Fruit fly (Drosophila melanogaster) whole organism, embryonic: Measurements from ENCODE around the gene CG14367.
A peak's percentile ranks its signal among the peaks of the same experiment; 100 is the strongest.

Source experiments
- Antp ChIP-seq: fragments of 200-800 bp; sonication (Bioruptor generic); optimal IDR thresholded peaks from 3 replicates; lab custom pipeline; 2016; ENCODE audit warnings: missing biosample characterization, missing genetic modification characterization
- Atf-2 ChIP-seq: fragments of 200-800 bp; sonication (Bioruptor generic); optimal IDR thresholded peaks from 2 replicates; lab custom pipeline; 2016; ENCODE audit warnings: missing biosample characterization, missing genetic modification characterization
- CG10321 ChIP-seq: fragments of 200-800 bp; sonication (Bioruptor generic); IDR thresholded peaks from 2 replicates; pipeline ENCODE4 v1.3.6; 2022; ENCODE audit warnings: missing biosample characterization, missing genetic modification characterization
- CG10543 ChIP-seq: fragments of 200-800 bp; sonication (Bioruptor generic); optimal IDR thresholded peaks from 3 replicates; lab custom pipeline; 2017; ENCODE audit warnings: missing biosample characterization, mild to moderate bottlenecking, missing genetic modification characterization, moderate library complexity
- CG14710 ChIP-seq: fragments of 200-800 bp; sonication (Bioruptor generic); optimal IDR thresholded peaks from 3 replicates; lab custom pipeline; 2019; ENCODE audit warnings: missing biosample characterization, mild to moderate bottlenecking, missing genetic modification characterization, moderate library complexity
- CG15269 ChIP-seq: fragments of 200-800 bp; sonication (Bioruptor generic); optimal IDR thresholded peaks from 2 replicates; lab custom pipeline; 2018; ENCODE audit warnings: missing biosample characterization, mild to moderate bottlenecking, missing genetic modification characterization, moderate library complexity
- CG17802 ChIP-seq: fragments of 200-800 bp; sonication (Bioruptor generic); optimal IDR thresholded peaks from 2 replicates; lab custom pipeline; 2018; ENCODE audit warnings: missing biosample characterization, mild to moderate bottlenecking, missing genetic modification characterization, moderate library complexity
- CG18476 ChIP-seq: fragments of 200-800 bp; sonication (Bioruptor generic); optimal IDR thresholded peaks from 2 replicates; lab custom pipeline; 2016; ENCODE audit warnings: missing biosample characterization, mild to moderate bottlenecking, missing genetic modification characterization
- CG2875 ChIP-seq: fragments of 200-800 bp; sonication (Bioruptor generic); optimal IDR thresholded peaks from 2 replicates; lab custom pipeline; 2017; ENCODE audit warnings: missing biosample characterization, mild to moderate bottlenecking, missing genetic modification characterization, missing genetic modification reagents
- CG32772 ChIP-seq: fragments of 200-800 bp; sonication (Bioruptor generic); IDR thresholded peaks from 2 replicates; pipeline ENCODE4 v1.3.6; 2022; ENCODE audit warnings: missing biosample characterization, missing genetic modification characterization
- CG33213 ChIP-seq: fragments of 200-800 bp; sonication (Bioruptor generic); optimal IDR thresholded peaks from 3 replicates; lab custom pipeline; 2016; ENCODE audit warnings: missing biosample characterization, missing genetic modification characterization
- CG33557 ChIP-seq: fragments of 200-800 bp; sonication (Bioruptor generic); optimal IDR thresholded peaks from 2 replicates; lab custom pipeline; 2019; ENCODE audit warnings: missing biosample characterization, mild to moderate bottlenecking, missing genetic modification characterization, moderate library complexity
- CG6813 ChIP-seq: fragments of 200-800 bp; sonication (Bioruptor generic); optimal IDR thresholded peaks from 2 replicates; lab custom pipeline; 2017; ENCODE audit warnings: missing biosample characterization, missing genetic modification characterization, mild to moderate bottlenecking, moderate library complexity, missing genetic modification reagents
- CG6854 ChIP-seq: fragments of 200-800 bp; sonication (Bioruptor generic); optimal IDR thresholded peaks from 3 replicates; lab custom pipeline; 2017; ENCODE audit warnings: missing biosample characterization, mild to moderate bottlenecking, missing genetic modification characterization
- CG7556 ChIP-seq: fragments of 200-800 bp; sonication (Bioruptor generic); optimal IDR thresholded peaks from 2 replicates; lab custom pipeline; 2017; ENCODE audit warnings: missing biosample characterization, mild to moderate bottlenecking, missing genetic modification characterization
- CG8765 ChIP-seq: fragments of 200-800 bp; sonication (Bioruptor generic); IDR thresholded peaks from 2 replicates; pipeline ENCODE4 v1.3.6; 2022; ENCODE audit warnings: missing biosample characterization, missing genetic modification characterization
- CoRest ChIP-seq: fragments of 200-800 bp; sonication (Bioruptor generic); optimal IDR thresholded peaks from 3 replicates; lab custom pipeline; 2018; ENCODE audit warnings: missing biosample characterization, mild to moderate bottlenecking, missing genetic modification characterization, moderate library complexity
- E2f2 ChIP-seq: fragments of 200-800 bp; sonication (Bioruptor generic); IDR thresholded peaks from 2 replicates; pipeline ENCODE4 v1.3.6; 2022; ENCODE audit warnings: missing biosample characterization, missing genetic modification characterization
- Gsc ChIP-seq: fragments of 200-800 bp; sonication (Bioruptor generic); IDR thresholded peaks from 2 replicates; pipeline ENCODE4 v1.3.6; 2022; ENCODE audit warnings: missing biosample characterization, missing genetic modification characterization
- HLH3B ChIP-seq: fragments of 200-800 bp; sonication (Bioruptor generic); IDR thresholded peaks from 2 replicates; pipeline ENCODE4 v1.3.6; 2022; ENCODE audit warnings: missing biosample characterization, missing genetic modification characterization
- Hsf ChIP-seq: fragments of 200-800 bp; sonication (Bioruptor generic); optimal IDR thresholded peaks from 3 replicates; lab custom pipeline; 2016; ENCODE audit warnings: missing biosample characterization, missing genetic modification characterization
- Lpt ChIP-seq: fragments of >200 bp; optimal IDR thresholded peaks from 2 replicates; lab custom pipeline; 2018; ENCODE audit warnings: missing biosample characterization, missing genetic modification characterization
- Myb ChIP-seq: fragments of 200-800 bp; sonication (Bioruptor generic); optimal IDR thresholded peaks from 2 replicates; lab custom pipeline; 2016; ENCODE audit warnings: missing biosample characterization, missing genetic modification characterization
- Oaz ChIP-seq: fragments of 200-800 bp; sonication (Bioruptor generic); IDR thresholded peaks from 2 replicates; pipeline ENCODE4 v1.3.6; 2022; ENCODE audit warnings: missing biosample characterization, missing genetic modification characterization
- Optix ChIP-seq: fragments of 200-800 bp; sonication (Bioruptor generic); IDR thresholded peaks from 3 replicates; pipeline ENCODE4 v1.3.6; 2022; ENCODE audit warnings: missing biosample characterization, missing genetic modification characterization
- Rfx ChIP-seq: fragments of 200-800 bp; sonication (Bioruptor generic); IDR thresholded peaks from 2 replicates; pipeline ENCODE4 v1.3.6; 2022; ENCODE audit warnings: missing biosample characterization, missing genetic modification characterization
- Scr ChIP-seq: fragments of 200-800 bp; sonication (Bioruptor generic); IDR thresholded peaks from 2 replicates; pipeline ENCODE4 v1.3.6; 2022; ENCODE audit warnings: missing biosample characterization, missing genetic modification characterization; ENCODE audit not compliant: partially characterized antibody
- Xrp1 ChIP-seq: fragments of 200-800 bp; sonication (Bioruptor generic); IDR thresholded peaks from 2 replicates; pipeline ENCODE4 v1.3.6; 2022; ENCODE audit warnings: missing biosample characterization, missing genetic modification characterization
- amos ChIP-seq: fragments of 200-800 bp; sonication (Bioruptor generic); IDR thresholded peaks from 2 replicates; pipeline ENCODE4 v1.3.6; 2022; ENCODE audit warnings: missing biosample characterization, missing genetic modification characterization; ENCODE audit not compliant: partially characterized antibody
- ato ChIP-seq: fragments of 200-800 bp; sonication (Bioruptor generic); IDR thresholded peaks from 2 replicates; pipeline ENCODE4 v1.3.6; 2022; ENCODE audit warnings: missing biosample characterization, missing genetic modification characterization; ENCODE audit not compliant: partially characterized antibody
- bsh ChIP-seq, 2 experiments: fragments of 200-800 bp; sonication (Bioruptor generic); optimal IDR thresholded peaks; 2 replicates each; lab custom pipeline; 2017 to 2018; ENCODE audit warnings: mild to moderate bottlenecking in 2 of 2, missing biosample characterization in 2 of 2, missing genetic modification characterization in 2 of 2, moderate library complexity in 1 of 2
- chif ChIP-seq, 2 experiments: fragments of 200-800 bp; sonication (Bioruptor generic); optimal IDR thresholded peaks; 3 replicates each; lab custom pipeline; 2016; ENCODE audit warnings: missing biosample characterization in 2 of 2, missing genetic modification characterization in 2 of 2
- dati ChIP-seq: fragments of 200-800 bp; sonication (Bioruptor generic); IDR thresholded peaks from 2 replicates; pipeline ENCODE4 v1.3.6; 2022; ENCODE audit warnings: missing biosample characterization, missing genetic modification characterization
- dimm ChIP-seq: fragments of 200-800 bp; sonication (Bioruptor generic); IDR thresholded peaks from 2 replicates; pipeline ENCODE4 v1.3.6; 2022; ENCODE audit warnings: missing biosample characterization, missing genetic modification characterization
- disco-r ChIP-seq: fragments of 200-800 bp; sonication (Bioruptor generic); optimal IDR thresholded peaks from 2 replicates; lab custom pipeline; 2016; ENCODE audit warnings: missing biosample characterization, missing genetic modification characterization
- en ChIP-seq: fragments of 200-800 bp; sonication (Bioruptor generic); optimal IDR thresholded peaks from 2 replicates; lab custom pipeline; 2016; ENCODE audit warnings: missing biosample characterization, missing genetic modification characterization
- exex ChIP-seq: fragments of 200-800 bp; sonication (Bioruptor generic); optimal IDR thresholded peaks from 4 replicates; lab custom pipeline; 2018; ENCODE audit warnings: missing biosample characterization, mild to moderate bottlenecking, missing genetic modification characterization, moderate library complexity
- fd3F ChIP-seq: fragments of 200-800 bp; sonication (Bioruptor generic); optimal IDR thresholded peaks from 2 replicates; lab custom pipeline; 2018; ENCODE audit warnings: missing biosample characterization, mild to moderate bottlenecking, missing genetic modification characterization, moderate library complexity
- fru ChIP-seq: fragments of >200 bp; optimal IDR thresholded peaks from 2 replicates; lab custom pipeline; 2017
- grn ChIP-seq: fragments of 200-800 bp; sonication (Bioruptor generic); optimal IDR thresholded peaks from 3 replicates; lab custom pipeline; 2017; ENCODE audit warnings: missing biosample characterization, missing genetic modification characterization
- ham ChIP-seq: fragments of 200-800 bp; sonication (Bioruptor generic); IDR thresholded peaks from 2 replicates; pipeline ENCODE4 v1.3.6; 2022; ENCODE audit warnings: missing biosample characterization, missing genetic modification characterization
- hb ChIP-seq: fragments of 200-800 bp; sonication (Bioruptor generic); IDR thresholded peaks from 3 replicates; pipeline ENCODE4 v1.3.6; 2022; ENCODE audit warnings: missing biosample characterization, missing genetic modification characterization; ENCODE audit not compliant: partially characterized antibody
- hkb ChIP-seq, 2 experiments: fragments of 200-800 bp in 1 of 2; fragments of >200 bp in 1 of 2; sonication (Bioruptor generic) in 1 of 2; IDR thresholded peaks in 1 of 2; optimal IDR thresholded peaks in 1 of 2; 2 replicates each; pipeline versions ENCODE4 v1.3.6 to Lab custom; 2017 to 2022; ENCODE audit warnings: missing biosample characterization in 1 of 2, missing genetic modification characterization in 1 of 2
- ken ChIP-seq: fragments of 200-800 bp; sonication (Bioruptor generic); IDR thresholded peaks from 3 replicates; pipeline ENCODE4 v1.3.6; 2022; ENCODE audit warnings: missing biosample characterization, missing genetic modification characterization
- rib ChIP-seq: fragments of 200-800 bp; sonication (Bioruptor generic); IDR thresholded peaks from 2 replicates; pipeline ENCODE4 v1.3.6; 2022; ENCODE audit warnings: missing biosample characterization, missing genetic modification characterization
- seq ChIP-seq: fragments of 200-800 bp; sonication (Bioruptor generic); IDR thresholded peaks from 2 replicates; pipeline ENCODE4 v1.3.6; 2022; ENCODE audit warnings: missing biosample characterization, missing genetic modification characterization
- sob ChIP-seq: fragments of 200-800 bp; sonication (Bioruptor generic); IDR thresholded peaks from 2 replicates; pipeline ENCODE4 v1.3.6; 2022; ENCODE audit warnings: missing biosample characterization, missing genetic modification characterization
- tio ChIP-seq: fragments of 200-800 bp; sonication (Bioruptor generic); optimal IDR thresholded peaks from 2 replicates; lab custom pipeline; 2017; ENCODE audit warnings: missing biosample characterization, missing genetic modification characterization, inconsistent platforms

Gene CG14367

dm6 chr3R:13660924-13661659 lies 32.8 kb upstream of the CG14367 start, which contains the start of gene B52 (continued):
- TF ChIP-seq disco-r (GFP tag; lab: Kevin White, UChicago) (peak; percentile 62), CG17802 (tag; lab: Kevin White, UChicago) (peak; percentile 93), amos (GFP tag; lab: Robert Waterston, UW) (peak; percentile 73), sob (peak; percentile 57; the same call in 1 of the 2 replicates), Atf-2 (GFP tag; lab: Kevin White, UChicago) (no peak), Myb (GFP tag; lab: Kevin White, UChicago) (peak; percentile 35), CG18476 (GFP tag; lab: Kevin White, UChicago) (no peak), ato (GFP tag; lab: Robert Waterston, UW) (no peak), en (GFP tag; lab: Kevin White, UChicago) (peak; percentile 57), CG10543 (peak; percentile 68), Rfx (peak; percentile 82), CG15269 (no peak), Oaz (GFP tag; lab: Robert Waterston, UW) (0 out of 2 replicates have a peak, but pooled peaks have one; percentile 9), Gsc (GFP tag; lab: Robert Waterston, UW) (no peak; the same call in 1 of the 2 replicates), dati (GFP tag; lab: Robert Waterston, UW) (0 out of 2 replicates have a peak, but pooled peaks have one; percentile 40), CoRest (tag; lab: Kevin White, UChicago) (peak; percentile 50), Lpt (GFP tag; lab: Kevin White, UChicago) (no peak), fd3F (GFP tag; lab: Kevin White, UChicago) (peak; percentile 34), CG33213 (peak; percentile 72), CG2875 (GFP tag; lab: Kevin White, UChicago) (peak; percentile 53), E2f2 (GFP tag; lab: Robert Waterston, UW) (peak; percentile 50; the same call in 1 of the 2 replicates), fru (lab: Kevin White, UChicago) (no peak), HLH3B (GFP tag; lab: Robert Waterston, UW) (peak; percentile 39), CG6813 (GFP tag; lab: Kevin White, UChicago) (peak; percentile 75), CG33557 (GFP tag; lab: Kevin White, UChicago) (peak; percentile 79), Xrp1 (GFP tag; lab: Robert Waterston, UW) (no peak; the same call in 1 of the 2 replicates), tio (peak; percentile 68), CG6854 (GFP tag; lab: Kevin White, UChicago) (peak; percentile 70), hb (GFP tag; lab: Robert Waterston, UW) (peak; percentile 18; the same call in 1 of the 3 replicates), exex (tag; lab: Kevin White, UChicago) (no peak), Hsf (peak; percentile 65), CG7556 (GFP tag; lab: Kevin White, UChicago) (no peak), rib (GFP tag; lab: Robert Waterston, UW) (peak; percentile 51; the same call in 1 of the 2 replicates), CG32772 (peak; percentile 32; the same call in 1 of the 2 replicates), ken (GFP tag; lab: Robert Waterston, UW) (peak; percentile 59; the same call in 2 of the 3 replicates), grn (no peak), bsh (GFP tag; optimal IDR thresholded peaks at IDR 0.05; lab: Kevin White, UChicago) (peak; percentile 22 to 58), CG10321 (0 out of 2 replicates have a peak, but pooled peaks have one; percentile 38), CG8765 (0 out of 2 replicates have a peak, but pooled peaks have one; percentile 41), CG14710 (tag; lab: Kevin White, UChicago) (peak; percentile 35), seq (GFP tag; lab: Robert Waterston, UW) (peak; percentile 48; the same call in 1 of the 2 replicates), Antp (GFP tag; lab: Kevin White, UChicago) (peak; percentile 48), Optix (0 out of 3 replicates have a peak, but pooled peaks have one; percentile 22), chif (GFP tag; optimal IDR thresholded peaks at IDR 0.05; lab: Kevin White, UChicago) (no peak), hkb (optimal IDR thresholded peaks at IDR 0.05; lab: Kevin White, UChicago) (no peak), hkb (GFP tag; IDR thresholded peaks at IDR 0.05; lab: Robert Waterston, UW) (peak; percentile 58), dimm (no peak), ham (peak; percentile 54; the same call in 1 of the 2 replicates), Scr (GFP tag; lab: Robert Waterston, UW) (peak; percentile 55)
